Worm (Caenorhabditis elegans) whole organism, L4/young adult: ENCODE measurements around the gene T10B5.3.

Experiments used
- dao-5 ChIP-seq: sonication (generic microtip); optimal IDR thresholded peaks from 2 replicates; lab custom pipeline; 2016; ENCODE audit warnings: missing genotype, missing genetic modification characterization, moderate library complexity, missing compliant biosample characterization
- him-1 ChIP-seq: sonication (generic microtip); optimal IDR thresholded peaks from 2 replicates; lab custom pipeline; 2016; ENCODE audit warnings: missing genotype, missing genetic modification reagents, missing genetic modification characterization, missing compliant biosample characterization

DNA sequence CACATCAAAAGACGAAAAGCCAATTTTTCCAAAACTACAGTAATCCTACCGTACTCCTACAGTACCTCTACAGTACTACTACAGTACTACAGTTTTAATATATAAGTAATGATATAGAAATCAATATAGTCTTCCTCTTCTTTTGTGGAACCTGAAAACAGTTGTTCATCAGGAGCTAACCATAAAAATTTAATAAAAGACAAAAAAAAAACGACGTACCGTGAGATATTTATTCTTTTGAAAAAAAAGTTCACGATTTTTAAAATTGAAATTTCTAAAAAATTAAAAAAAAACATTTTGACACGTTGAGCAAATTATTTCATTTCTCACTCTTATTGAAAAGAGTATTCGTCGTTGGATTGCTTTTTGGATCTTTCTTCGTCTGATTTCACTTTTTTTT, 41.5 kb upstream of the T10B5.3 start, which contains the start of gene Y32G9A.3:
- TF ChIP-seq him-1 (tag; lab: Kevin White, UChicago): no peak
- TF ChIP-seq dao-5 (tag; lab: Kevin White, UChicago): no peak
